Worm (Caenorhabditis elegans): ENCODE results near the gene crn-3.
A peak's percentile ranks its signal among the peaks of the same experiment; 100 is the strongest.

crn-3 gene

ce11 chrII:10550872-10551647, 36.8 kb upstream of the crn-3 start (continued):
- TF ChIP-seq attf-5 (GFP tag; optimal IDR thresholded peaks at IDR 0.05) (no peak), ceh-91 (GFP tag; IDR thresholded peaks at IDR 0.05) (no peak), F52B5.7 (tag; optimal IDR thresholded peaks at IDR 0.05) (no peak), mes-4 (tag; optimal IDR thresholded peaks at IDR 0.05) (no peak), somi-1 (GFP tag; optimal IDR thresholded peaks at IDR 0.05) (no peak), sptf-2 (GFP tag; optimal IDR thresholded peaks at IDR 0.05) (no peak), ceh-100 (GFP tag; IDR thresholded peaks at IDR 0.05) (no peak), nhr-179 (tag; optimal IDR thresholded peaks at IDR 0.05) (no peak), lag-1 (GFP tag; IDR thresholded peaks at IDR 0.05) (no peak), tlf-1 (GFP tag; optimal IDR thresholded peaks at IDR 0.05) (no peak)

ce11 chrII:10551985-10552736, 35.7 kb upstream of the crn-3 start:
- TF ChIP-seq ztf-18 (tag; optimal IDR thresholded peaks at IDR 0.05) (no peak), hlh-26 (GFP tag; conservative IDR thresholded peaks at IDR 0.05) (no peak), sea-2 (GFP tag; IDR thresholded peaks at IDR 0.05) (no peak), C17E4.6 (GFP tag; IDR thresholded peaks at IDR 0.05) (no peak), B0336.3 (GFP tag; IDR thresholded peaks at IDR 0.05) (peak; percentile 80; the same call in 1 of the 2 replicates), lsl-1 (GFP tag; optimal IDR thresholded peaks at IDR 0.05) (no peak), nfya-1 (tag; optimal IDR thresholded peaks at IDR 0.05; ENCODE audit: borderline replicate concordance, insufficient read depth) (no peak), ztf-28 (GFP tag; IDR thresholded peaks at IDR 0.05) (no peak), nhr-90 (tag; optimal IDR thresholded peaks at IDR 0.05) (peak; percentile 73), hrde-1 (tag; optimal IDR thresholded peaks at IDR 0.05; ENCODE audit: borderline replicate concordance) (no peak), T07F8.4 (tag; optimal IDR thresholded peaks at IDR 0.05) (peak; percentile 34), pha-4 (tag; optimal IDR thresholded peaks at IDR 0.05) (no peak), K12H6.12 (tag; optimal IDR thresholded peaks at IDR 0.05) (peak; percentile 90), ceh-58 (GFP tag; IDR thresholded peaks at IDR 0.05) (no peak), bed-1 (GFP tag; IDR thresholded peaks at IDR 0.05) (no peak), mes-4 (tag; optimal IDR thresholded peaks at IDR 0.05) (no peak), ceh-100 (GFP tag; IDR thresholded peaks at IDR 0.05) (no peak), snpc-1.1 (tag; optimal IDR thresholded peaks at IDR 0.05; ENCODE audit: insufficient read depth) (peak; percentile 5), chd-7 (tag; optimal IDR thresholded peaks at IDR 0.05) (peak; percentile 87), atf-7 (tag; optimal IDR thresholded peaks at IDR 0.05) (peak; percentile 87), rpc-1 (optimal IDR thresholded peaks at IDR 0.05) (no peak), rpc-1 (tag; optimal IDR thresholded peaks at IDR 0.05) (no peak), T26A5.8 (tag; optimal IDR thresholded peaks at IDR 0.05) (no peak), attf-3 (GFP tag; conservative IDR thresholded peaks at IDR 0.05) (no peak), mel-28 (tag; optimal IDR thresholded peaks at IDR 0.05; ENCODE audit: borderline replicate concordance) (no peak), ztf-25 (GFP tag; IDR thresholded peaks at IDR 0.05) (no peak), F33H1.4 (GFP tag; IDR thresholded peaks at IDR 0.05) (0 out of 2 replicates have a peak, but pooled peaks have one; percentile 8), ekl-4 (GFP tag; IDR thresholded peaks at IDR 0.05) (peak; percentile 71), dpl-1 (GFP tag; optimal IDR thresholded peaks at IDR 0.05) (no peak), gei-17 (GFP tag; optimal IDR thresholded peaks at IDR 0.05) (peak; percentile 57), unc-62 (GFP tag; optimal IDR thresholded peaks at IDR 0.05) (peak; percentile 51), bed-2 (GFP tag; IDR thresholded peaks at IDR 0.05) (no peak), lin-40 (tag; optimal IDR thresholded peaks at IDR 0.05) (peak; percentile 94), Y53F4B.3 (GFP tag; IDR thresholded peaks at IDR 0.05) (no peak), zfh-2 (GFP tag; conservative IDR thresholded peaks at IDR 0.05) (peak; percentile 71), Y56A3A.18 (GFP tag; IDR thresholded peaks at IDR 0.05) (no peak), lin-35 (GFP tag; optimal IDR thresholded peaks at IDR 0.05) (peak in 1 of 3 experiments; percentile 87)
